Worm (Caenorhabditis elegans) whole organism, L4/young adult: ENCODE data around the gene str-175.

Experiments used
- W03F9.2 ChIP-seq: fragments of 150-350 bp; optimal IDR thresholded peaks from 2 replicates; lab custom pipeline; 2014; ENCODE audit warnings: missing biosample characterization, missing genetic modification characterization
- dao-5 ChIP-seq: sonication (generic microtip); optimal IDR thresholded peaks from 2 replicates; lab custom pipeline; 2016; ENCODE audit warnings: missing genotype, missing genetic modification characterization, moderate library complexity, missing compliant biosample characterization
- him-1 ChIP-seq: sonication (generic microtip); optimal IDR thresholded peaks from 2 replicates; lab custom pipeline; 2016; ENCODE audit warnings: missing genotype, missing genetic modification reagents, missing genetic modification characterization, missing compliant biosample characterization

str-175 gene

ce11 chrIV:4867610-4868009 is 2.8 kb downstream of the str-175 start, which contains the start of gene str-172:
Gene str-172, minus strand, starts transcription at chrIV:4867710.
- TF ChIP-seq dao-5 (tag; lab: Kevin White, UChicago) (no peak), W03F9.2 (no peak), him-1 (tag; lab: Kevin White, UChicago) (no peak)

DNA sequence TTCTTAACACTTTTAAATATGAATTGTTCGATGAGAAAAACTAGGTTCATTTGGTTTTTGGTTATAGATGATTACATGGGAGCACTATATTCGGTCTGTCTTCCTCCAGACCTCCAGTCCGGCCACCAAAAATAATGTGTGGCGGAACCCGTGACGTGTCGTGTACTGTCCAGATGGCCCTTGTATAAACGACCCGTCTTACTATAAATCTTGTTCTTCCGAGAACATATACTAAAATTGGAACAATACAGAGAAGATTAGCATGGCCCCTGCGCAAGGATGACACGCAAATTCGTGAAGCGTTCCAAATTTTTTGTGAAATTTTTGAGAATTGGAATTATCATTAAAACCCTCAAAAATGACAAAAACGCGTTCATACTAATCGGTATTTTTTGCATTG is 3.8 kb downstream of the str-175 start:
- no peak for TF ChIP-seq W03F9.2
- TF ChIP-seq dao-5 (tag; lab: Kevin White, UChicago): no peak
- TF ChIP-seq him-1 (tag; lab: Kevin White, UChicago): no peak

- TF ChIP-seq dao-5 (tag; lab: Kevin White, UChicago): no peak
- no peak for TF ChIP-seq him-1 (tag; lab: Kevin White, UChicago)
- TF ChIP-seq W03F9.2: no peak
These were observed 5.9 kb downstream of the str-175 start for ce11 chrIV:4864524-4864923.

DNA sequence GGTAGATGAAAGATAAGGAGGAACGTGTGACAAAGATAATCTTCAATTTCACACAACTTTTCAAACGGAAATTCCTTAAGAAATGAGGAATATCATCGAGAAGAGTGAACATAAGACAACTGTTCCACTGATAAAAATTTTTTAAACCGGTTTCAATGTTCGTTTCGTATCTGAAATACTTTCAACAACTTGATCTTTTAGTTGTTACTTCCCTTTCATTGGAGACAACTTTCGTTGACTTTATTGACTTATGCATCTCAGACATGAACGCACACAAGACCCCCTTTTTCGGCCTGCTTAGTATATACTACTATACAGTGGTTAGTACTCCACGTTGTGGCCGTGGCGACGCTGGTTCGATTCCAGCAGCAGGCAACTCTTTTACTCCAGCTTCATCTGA is 9.0 kb downstream of the str-175 start, which contains the start of the genes Y17G9A.4 and str-173:
Gene Y17G9A.4, minus strand, starts transcription at position 101 of the 400 bp plus-strand sequence.
Gene str-173, plus strand, starts transcription at position 325 of the 400 bp plus-strand sequence.
- TF ChIP-seq him-1 (tag; lab: Kevin White, UChicago): no peak
- no peak for TF ChIP-seq dao-5 (tag; lab: Kevin White, UChicago)
- no peak for TF ChIP-seq W03F9.2

ce11 chrIV:4858573-4858972 is 11.9 kb downstream of the str-175 start, which contains the start of gene Y17G9A.3:
Gene Y17G9A.3, minus strand, starts transcription at chrIV:4858673.
- TF ChIP-seq him-1 (tag; lab: Kevin White, UChicago) (no peak), W03F9.2 (no peak), dao-5 (tag; lab: Kevin White, UChicago) (no peak)

DNA sequence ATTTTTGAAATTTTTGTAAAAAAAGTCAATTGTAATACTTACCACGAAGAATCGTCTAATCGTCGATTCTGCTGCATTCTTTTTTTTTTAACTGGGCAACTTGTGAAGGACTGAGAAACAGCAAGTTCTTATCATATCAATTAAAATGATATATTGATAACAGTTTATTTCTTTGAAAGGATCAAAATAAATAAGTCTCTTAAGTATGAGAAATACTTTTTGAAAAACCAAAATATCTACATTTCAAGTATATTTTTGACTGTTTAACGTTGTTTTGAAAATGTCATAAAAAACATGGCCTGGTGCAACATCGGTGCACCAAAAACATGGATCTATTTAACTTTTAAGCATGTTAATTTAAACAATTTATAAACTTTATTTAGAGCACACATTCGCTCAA is 14.3 kb downstream of the str-175 start, which contains the start of gene Y17G9A.2:
Gene Y17G9A.2, minus strand, starts transcription at position 101 of the 400 bp plus-strand sequence.
- TF ChIP-seq W03F9.2: no peak
- no peak for TF ChIP-seq him-1 (tag; lab: Kevin White, UChicago)
- no peak for TF ChIP-seq dao-5 (tag; lab: Kevin White, UChicago)

ce11 chrIV:4846793-4847192 is 23.7 kb downstream of the str-175 start, which contains the start of gene tat-2:
Gene tat-2, minus strand, starts transcription at chrIV:4846893.
- TF ChIP-seq W03F9.2 (no peak), him-1 (tag; lab: Kevin White, UChicago) (no peak), dao-5 (tag; lab: Kevin White, UChicago) (no peak)

DNA sequence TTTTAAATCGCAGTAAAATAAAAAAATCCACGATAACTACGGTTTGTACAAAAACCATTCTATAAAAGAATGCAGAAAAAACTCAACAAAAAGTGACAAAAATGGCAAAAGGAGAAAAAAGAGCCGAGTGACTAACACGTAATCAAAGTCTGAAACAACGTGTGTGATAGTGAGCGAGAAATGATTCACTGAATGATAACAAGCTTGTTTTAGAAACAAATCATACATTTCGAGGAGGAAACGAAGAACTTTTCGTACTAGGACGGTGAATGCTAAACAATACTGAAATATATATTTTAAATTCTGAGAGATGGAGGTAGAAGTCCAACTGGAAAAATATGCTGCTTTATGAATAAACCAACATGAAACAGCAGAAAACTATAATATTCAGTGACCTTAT is 28.4 kb downstream of the str-175 start:
- TF ChIP-seq W03F9.2: no peak
- TF ChIP-seq him-1 (tag; lab: Kevin White, UChicago): no peak
- no peak for TF ChIP-seq dao-5 (tag; lab: Kevin White, UChicago)

DNA sequence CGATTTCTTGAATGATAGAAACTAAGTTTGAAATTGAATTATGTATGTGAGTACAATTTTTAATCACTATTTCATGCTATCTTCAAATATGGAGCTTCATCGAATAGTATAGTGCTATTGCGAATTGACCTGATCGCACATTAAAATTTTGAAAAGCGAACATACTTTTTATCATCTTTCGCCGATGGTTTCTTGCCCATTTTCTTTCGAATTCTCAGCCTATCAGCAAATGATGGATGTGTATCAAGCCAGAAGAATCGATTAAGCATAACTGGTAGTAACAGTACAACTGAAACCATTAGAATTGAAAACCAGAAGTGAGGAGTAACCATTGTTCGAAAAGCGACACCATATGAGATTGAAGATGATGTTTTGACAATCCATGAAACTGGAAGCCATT is 40.8 kb downstream of the str-175 start:
- TF ChIP-seq him-1 (tag; lab: Kevin White, UChicago): no peak
- no peak for TF ChIP-seq W03F9.2
- TF ChIP-seq dao-5 (tag; lab: Kevin White, UChicago): no peak

DNA sequence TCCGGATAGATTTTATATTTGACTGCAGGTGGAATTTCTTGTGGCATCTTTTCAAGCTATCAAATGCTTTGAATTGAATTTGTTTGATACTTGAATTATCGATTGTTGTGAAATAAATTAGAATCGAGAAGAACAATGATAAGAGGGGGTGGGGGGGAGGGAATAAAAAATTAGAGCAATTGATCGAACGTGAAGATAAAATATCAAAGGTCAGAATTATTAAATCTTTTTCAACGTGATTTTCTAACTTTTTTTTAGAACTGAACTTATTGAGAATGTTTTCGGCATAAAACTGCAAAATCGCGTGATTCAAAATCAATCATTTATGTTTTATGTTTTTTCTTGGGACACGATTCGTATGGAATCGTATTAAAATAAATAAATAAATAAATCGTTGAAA is 43.2 kb downstream of the str-175 start, which contains the start of gene mpz-4:
Gene mpz-4, minus strand, starts transcription at position 101 of the 400 bp plus-strand sequence.
- no peak for TF ChIP-seq him-1 (tag; lab: Kevin White, UChicago)

DNA sequence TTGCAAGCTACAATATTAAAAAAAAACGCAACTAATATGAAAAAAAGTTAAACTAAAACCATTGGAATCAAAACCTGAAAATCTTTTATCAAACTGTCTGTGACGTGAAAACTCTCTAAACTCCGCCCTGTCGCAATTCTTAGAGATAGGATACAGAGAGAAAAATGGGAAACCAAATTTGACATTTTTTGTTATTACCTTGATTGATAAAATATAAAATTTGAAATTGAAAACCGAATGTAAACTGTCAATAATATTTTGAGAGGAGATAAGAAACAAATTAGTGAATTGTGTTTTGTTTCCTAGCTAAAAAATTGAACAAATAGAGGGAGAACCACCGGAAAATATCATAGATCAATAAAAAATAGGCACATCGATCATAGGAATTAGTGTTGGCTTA is 48.6 kb downstream of the str-175 start:
- TF ChIP-seq W03F9.2: no peak
- TF ChIP-seq him-1 (tag; lab: Kevin White, UChicago): no peak
- TF ChIP-seq dao-5 (tag; lab: Kevin White, UChicago): no peak

DNA sequence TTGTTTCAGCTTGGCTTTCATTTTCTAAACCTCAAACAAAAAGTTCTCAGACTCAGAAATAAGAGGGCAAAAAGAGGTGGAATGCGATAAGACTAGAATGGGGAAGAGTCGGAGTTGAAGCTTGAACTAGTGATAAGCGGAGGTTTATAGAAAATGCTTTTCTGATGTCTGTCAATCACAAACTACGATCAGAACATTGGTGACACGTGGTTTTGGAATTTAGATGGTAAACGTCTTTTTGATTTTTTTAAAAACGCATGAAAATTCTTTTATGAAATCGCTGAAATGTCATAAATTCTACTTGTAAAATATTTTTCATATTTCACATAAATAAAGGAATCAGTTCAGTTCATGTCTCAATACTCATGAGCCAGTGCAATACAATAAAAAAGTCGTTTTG is 49.4 kb downstream of the str-175 start, which contains the start of gene H06H21.8:
Gene H06H21.8, minus strand, starts transcription at position 78 of the 400 bp plus-strand sequence.
- TF ChIP-seq W03F9.2 (no peak), him-1 (tag; lab: Kevin White, UChicago) (no peak), dao-5 (tag; lab: Kevin White, UChicago) (no peak)
